Fruit fly (Drosophila melanogaster) S2 (cell line): ENCODE data around the gene Agpat1.

Experiments used
- CG8478 ChIP-seq: fragments of >200 bp; optimal IDR thresholded peaks from 2 replicates; lab custom pipeline; 2018
- CTCF ChIP-seq, 2 experiments: fragments of >200 bp; optimal IDR thresholded peaks; 2 replicates each; lab custom pipeline; 2018

DNA sequence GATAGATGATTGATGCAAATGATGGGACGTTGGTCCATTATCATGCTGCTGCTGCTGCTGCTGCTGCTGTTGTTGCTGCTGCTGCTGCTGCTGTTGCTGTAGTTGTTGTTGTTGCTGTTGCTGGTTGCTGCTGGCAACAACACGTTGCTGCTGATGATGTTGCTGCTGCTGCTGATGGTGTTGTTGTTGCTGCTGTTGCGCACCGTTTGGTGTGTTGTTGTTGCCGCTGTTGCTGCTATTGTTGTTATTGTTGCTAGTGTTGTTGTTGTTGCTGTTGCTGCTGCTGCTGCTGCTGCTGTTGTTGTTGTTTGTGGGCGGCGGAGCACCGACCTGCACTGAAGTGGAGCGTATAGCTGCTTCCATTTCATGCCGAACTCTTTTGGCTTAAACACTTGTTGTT, 34.0 kb upstream of the Agpat1 start:
- no peak for TF ChIP-seq CG8478 (lab: Kevin White, UChicago)
- TF ChIP-seq CTCF (optimal IDR thresholded peaks at IDR 0.05; lab: Kevin White, UChicago), result no peak
